Worm (Caenorhabditis elegans): ENCODE measurements around the gene D1053.2.

The D1053.2 gene

ce11 chrX:11752289-11752688 lies 24.3 kb downstream of the D1053.2 start:
- TF ChIP-seq nhr-25 (tag; optimal IDR thresholded peaks at IDR 0.05; ENCODE audit: borderline replicate concordance, insufficient read depth) (no peak), aha-1 (tag) (peak; percentile 91)

ce11 chrX:11753155-11753554 lies 25.2 kb downstream of the D1053.2 start:
- TF ChIP-seq mxl-3 (GFP tag; optimal IDR thresholded peaks at IDR 0.05) (no peak), ceh-62 (tag; optimal IDR thresholded peaks at IDR 0.05) (no peak), ZK546.5 (tag; optimal IDR thresholded peaks at IDR 0.05) (no peak), unc-130 (GFP tag; optimal IDR thresholded peaks at IDR 0.05) (no peak), dve-1 (tag; optimal IDR thresholded peaks at IDR 0.05; ENCODE audit: insufficient read depth) (no peak), R02D3.7 (tag; optimal IDR thresholded peaks at IDR 0.05) (no peak), zag-1 (tag; optimal IDR thresholded peaks at IDR 0.05) (no peak), attf-4 (tag; optimal IDR thresholded peaks at IDR 0.05) (no peak), zip-11 (GFP tag; IDR thresholded peaks at IDR 0.05) (no peak), aly-2 (tag; optimal IDR thresholded peaks at IDR 0.05) (no peak), aha-1 (tag) (no peak), nhr-77 (tag; optimal IDR thresholded peaks at IDR 0.05) (no peak), ctbp-1 (GFP tag; IDR thresholded peaks at IDR 0.05) (no peak)

ce11 chrX:11757666-11758065 lies 29.7 kb downstream of the D1053.2 start:
- TF ChIP-seq madf-5 (GFP tag; IDR thresholded peaks at IDR 0.05) (peak; percentile 79 to 84; a peak in 2 of 4 replicates), saeg-2 (GFP tag; IDR thresholded peaks at IDR 0.05) (peak; percentile 67; the same call in 1 of the 2 replicates), ceh-28 (tag; optimal IDR thresholded peaks at IDR 0.05) (no peak), nhr-41 (GFP tag; IDR thresholded peaks at IDR 0.05) (peak; percentile 73; the same call in 1 of the 2 replicates), lin-15B (tag; optimal IDR thresholded peaks at IDR 0.05) (no peak), dmd-6 (GFP tag; IDR thresholded peaks at IDR 0.05) (peak; percentile 77), dmd-9 (GFP tag; IDR thresholded peaks at IDR 0.05) (peak; percentile 83), ceh-44 (GFP tag; IDR thresholded peaks at IDR 0.05) (peak; percentile 88), ama-1 (optimal IDR thresholded peaks at IDR 0.05) (no peak), daf-12 (tag; optimal IDR thresholded peaks at IDR 0.05) (no peak), daf-8 (GFP tag; IDR thresholded peaks at IDR 0.05) (peak; percentile 79; the same call in 1 of the 2 replicates), mdt-29 (GFP tag; IDR thresholded peaks at IDR 0.05) (peak; percentile 68; the same call in 1 of the 2 replicates), daf-16 (GFP tag; optimal IDR thresholded peaks at IDR 0.05) (peak; percentile 28 to 90), daf-16 (tag; optimal IDR thresholded peaks at IDR 0.05) (peak; percentile 72), ZK546.5 (tag; optimal IDR thresholded peaks at IDR 0.05) (no peak), php-3 (GFP tag; IDR thresholded peaks at IDR 0.05) (peak; percentile 81; the same call in 1 of the 2 replicates), unc-62 (GFP tag; optimal IDR thresholded peaks at IDR 0.05 in 1 of 2) (peak in 1 of 2 experiments; percentile 84), unc-62 (tag; optimal IDR thresholded peaks at IDR 0.05) (no peak), lin-1 (GFP tag; IDR thresholded peaks at IDR 0.05) (peak; percentile 87), ztf-7 (tag; optimal IDR thresholded peaks at IDR 0.05) (peak; percentile 69), nhr-102 (tag; optimal IDR thresholded peaks at IDR 0.05) (no peak), mxl-2 (GFP tag; conservative IDR thresholded peaks at IDR 0.05) (no peak; the same call in 1 of the 2 replicates), lin-39 (tag; optimal IDR thresholded peaks at IDR 0.05) (no peak), aha-1 (tag) (no peak), hmg-1.1 (GFP tag; IDR thresholded peaks at IDR 0.05) (peak; percentile 96), mep-1 (tag; optimal IDR thresholded peaks at IDR 0.05) (no peak), set-16 (GFP tag; IDR thresholded peaks at IDR 0.05) (no peak), dmd-8 (GFP tag; IDR thresholded peaks at IDR 0.05) (peak; percentile 96), madf-9 (GFP tag; conservative IDR thresholded peaks at IDR 0.05) (peak; percentile 78), ceh-62 (tag; optimal IDR thresholded peaks at IDR 0.05) (no peak), nhr-237 (tag; optimal IDR thresholded peaks at IDR 0.05) (no peak), mdl-1 (tag; optimal IDR thresholded peaks at IDR 0.05) (peak; percentile 16 to 55), F26F4.8 (GFP tag; conservative IDR thresholded peaks at IDR 0.05) (peak; percentile 88), hlh-30 (tag; optimal IDR thresholded peaks at IDR 0.05; ENCODE audit: insufficient read depth) (peak; percentile 81), T20F7.1 (GFP tag; optimal IDR thresholded peaks at IDR 0.05) (peak; percentile 64), ceh-32 (tag; optimal IDR thresholded peaks at IDR 0.05; ENCODE audit: poor library complexity) (no peak), nhr-10 (tag; optimal IDR thresholded peaks at IDR 0.05) (no peak), snpc-4 (tag; optimal IDR thresholded peaks at IDR 0.05) (no peak)

All from whole organism, L4 larva.